Fruit fly (Drosophila melanogaster) whole organism, prepupa: ENCODE data around the gene CG14711.

Experiments used
- CG10631 ChIP-seq: fragments of 200-800 bp; sonication (Bioruptor generic); optimal IDR thresholded peaks from 2 replicates; lab custom pipeline; 2016; ENCODE audit warnings: missing biosample characterization, missing genetic modification characterization
- CG10669 ChIP-seq: fragments of 200-800 bp; sonication (Bioruptor generic); optimal IDR thresholded peaks from 3 replicates; lab custom pipeline; 2018; ENCODE audit warnings: missing biosample characterization, mild to moderate bottlenecking, missing genetic modification characterization, moderate library complexity
- CG11762 ChIP-seq: fragments of 200-800 bp; sonication (Bioruptor generic); optimal IDR thresholded peaks from 3 replicates; lab custom pipeline; 2016; ENCODE audit warnings: missing biosample characterization, missing genetic modification characterization; ENCODE audit not compliant: insufficient read depth
- CG3032 ChIP-seq: fragments of 200-800 bp; optimal IDR thresholded peaks from 2 replicates; lab custom pipeline; 2019; ENCODE audit warnings: missing biosample characterization, mild to moderate bottlenecking, missing genetic modification characterization, moderate library complexity
- CG31627 ChIP-seq: fragments of 200-800 bp; sonication (Bioruptor generic); optimal IDR thresholded peaks from 3 replicates; lab custom pipeline; 2016; ENCODE audit warnings: missing biosample characterization, missing genetic modification characterization
- CG34406 ChIP-seq: fragments of 200-800 bp; sonication (Bioruptor generic); optimal IDR thresholded peaks from 3 replicates; lab custom pipeline; 2016; ENCODE audit warnings: missing biosample characterization, missing genetic modification characterization
- CG3919 ChIP-seq: fragments of 200-800 bp; sonication (Bioruptor generic); optimal IDR thresholded peaks from 3 replicates; lab custom pipeline; 2016; ENCODE audit warnings: missing biosample characterization, missing genetic modification characterization
- CG4318 ChIP-seq: fragments of 200-800 bp; sonication (Bioruptor generic); optimal IDR thresholded peaks from 3 replicates; lab custom pipeline; 2017; ENCODE audit warnings: missing biosample characterization, mild to moderate bottlenecking, missing genetic modification characterization
- CG6792 ChIP-seq: fragments of 200-800 bp; sonication (Bioruptor generic); optimal IDR thresholded peaks from 3 replicates; lab custom pipeline; 2016; ENCODE audit warnings: missing biosample characterization, missing genetic modification characterization
- Eip75B ChIP-seq: fragments of 200-800 bp; sonication (Bioruptor generic); optimal IDR thresholded peaks from 3 replicates; lab custom pipeline; 2016; ENCODE audit warnings: missing biosample characterization, missing genetic modification characterization
- Eip78C ChIP-seq: fragments of 200-800 bp; sonication (Bioruptor generic); peaks from one replicate; lab custom pipeline; 2016; ENCODE audit warnings: missing biosample characterization, missing genetic modification characterization
- Ets21C ChIP-seq: fragments of 200-800 bp; sonication (Bioruptor generic); optimal IDR thresholded peaks from 3 replicates; lab custom pipeline; 2016; ENCODE audit warnings: missing biosample characterization, missing genetic modification characterization
- Hr39 ChIP-seq: fragments of 200-800 bp; sonication (Bioruptor generic); optimal IDR thresholded peaks from 2 replicates; lab custom pipeline; 2016; ENCODE audit warnings: missing biosample characterization, missing genetic modification characterization
- Lpt ChIP-seq: fragments of 200-800 bp; sonication (Bioruptor generic); optimal IDR thresholded peaks from 3 replicates; lab custom pipeline; 2016; ENCODE audit warnings: missing biosample characterization, missing genetic modification characterization
- Sox102F ChIP-seq: fragments of 200-800 bp; sonication (Bioruptor generic); optimal IDR thresholded peaks from 2 replicates; lab custom pipeline; 2016; ENCODE audit warnings: missing biosample characterization, mild to moderate bottlenecking, missing genetic modification characterization
- Sox14 ChIP-seq: fragments of 200-800 bp; sonication (Bioruptor generic); optimal IDR thresholded peaks from 3 replicates; lab custom pipeline; 2016; ENCODE audit warnings: missing biosample characterization, missing genetic modification characterization
- Sox15 ChIP-seq: fragments of 200-800 bp; sonication (Bioruptor generic); optimal IDR thresholded peaks from 3 replicates; lab custom pipeline; 2016; ENCODE audit warnings: missing biosample characterization, missing genetic modification characterization
- acj6 ChIP-seq: fragments of 200-800 bp; sonication (Bioruptor generic); optimal IDR thresholded peaks from 3 replicates; lab custom pipeline; 2016; ENCODE audit warnings: missing biosample characterization, missing genetic modification characterization
- cyc ChIP-seq: fragments of 200-800 bp; sonication (Bioruptor generic); optimal IDR thresholded peaks from 3 replicates; lab custom pipeline; 2016; ENCODE audit warnings: missing biosample characterization, missing genetic modification characterization
- esn ChIP-seq: fragments of 200-800 bp; sonication (Bioruptor generic); optimal IDR thresholded peaks from 2 replicates; lab custom pipeline; 2016; ENCODE audit warnings: missing biosample characterization, mild to moderate bottlenecking, missing genetic modification characterization, moderate library complexity
- fkh ChIP-seq: fragments of 200-800 bp; sonication (Bioruptor generic); optimal IDR thresholded peaks from 3 replicates; lab custom pipeline; 2017; ENCODE audit warnings: missing biosample characterization, mild to moderate bottlenecking, missing genetic modification characterization, moderate library complexity
- lz ChIP-seq: fragments of 200-800 bp; sonication (Bioruptor generic); optimal IDR thresholded peaks from 3 replicates; lab custom pipeline; 2016; ENCODE audit warnings: missing biosample characterization, missing genetic modification characterization
- spab ChIP-seq: fragments of 200-800 bp; sonication (Bioruptor generic); optimal IDR thresholded peaks from 2 replicates; lab custom pipeline; 2017; ENCODE audit warnings: missing biosample characterization, mild to moderate bottlenecking, missing genetic modification characterization, missing genetic modification reagents
- svp ChIP-seq: fragments of 200-800 bp; sonication (Bioruptor generic); peaks from one replicate; lab custom pipeline; 2016; ENCODE audit warnings: missing biosample characterization, missing genetic modification characterization
- topi ChIP-seq: fragments of 200-800 bp; sonication (Bioruptor generic); optimal IDR thresholded peaks from 3 replicates; lab custom pipeline; 2016; ENCODE audit warnings: missing biosample characterization, missing genetic modification characterization

CG14711 gene

dm6 chr3R:11673955-11674663, 51.0 kb downstream of the CG14711 start, which contains the start of gene CG14715:
Gene CG14715, plus strand, starts transcription at chr3R:11674221.
- TF ChIP-seq CG10669 (GFP tag; lab: Kevin White, UChicago) = no peak
- TF ChIP-seq svp (GFP tag; lab: Kevin White, UChicago) = peak; percentile 94
- no peak for TF ChIP-seq Sox102F
- peak; percentile 19 for TF ChIP-seq CG3919 (GFP tag; lab: Kevin White, UChicago)
- TF ChIP-seq Sox15 (GFP tag; lab: Kevin White, UChicago) = peak; percentile 6
- TF ChIP-seq CG3032 (tag; lab: Kevin White, UChicago) = peak; percentile 22
- TF ChIP-seq fkh (GFP tag; lab: Kevin White, UChicago) = peak; percentile 33
- TF ChIP-seq topi (GFP tag; lab: Kevin White, UChicago) = peak; percentile 44
- peak; percentile 19 for TF ChIP-seq Ets21C (GFP tag; lab: Kevin White, UChicago)
- TF ChIP-seq CG6792 (GFP tag; lab: Kevin White, UChicago) = peak; percentile 17
- peak; percentile 65 for TF ChIP-seq Eip78C (GFP tag; lab: Kevin White, UChicago)
- no peak for TF ChIP-seq spab (GFP tag; lab: Kevin White, UChicago)
- TF ChIP-seq CG11762 (GFP tag; lab: Kevin White, UChicago) = no peak
- TF ChIP-seq esn = peak; percentile 59
- no peak for TF ChIP-seq Lpt
- TF ChIP-seq cyc (GFP tag; lab: Kevin White, UChicago) = peak; percentile 39
- TF ChIP-seq Hr39 (GFP tag; lab: Kevin White, UChicago) = peak; percentile 57
- peak; percentile 27 for TF ChIP-seq Eip75B (GFP tag; lab: Kevin White, UChicago)
- no peak for TF ChIP-seq CG34406 (GFP tag; lab: Kevin White, UChicago)
- TF ChIP-seq Sox14 (GFP tag; lab: Kevin White, UChicago) = peak; percentile 64
- no peak for TF ChIP-seq CG4318 (GFP tag; lab: Kevin White, UChicago)
- peak; percentile 47 for TF ChIP-seq lz (GFP tag; lab: Kevin White, UChicago)
- TF ChIP-seq CG31627 (GFP tag; lab: Kevin White, UChicago) = peak; percentile 65
- TF ChIP-seq acj6 (GFP tag; lab: Kevin White, UChicago) = peak; percentile 30
- peak; percentile 31 for TF ChIP-seq CG10631 (GFP tag; lab: Kevin White, UChicago)
